Worm (Caenorhabditis elegans) whole organism, L4 larva: ENCODE results near the gene Y39B6A.30.
A peak's percentile ranks its signal among the peaks of the same experiment; 100 is the strongest.

Experiments used
- F10B5.3 ChIP-seq: sonication (generic microtip); optimal IDR thresholded peaks from 2 replicates; lab custom pipeline; 2016; ENCODE audit warnings: mild to moderate bottlenecking, missing genetic modification characterization, missing compliant biosample characterization
- F37D6.2 ChIP-seq: sonication (generic microtip); optimal IDR thresholded peaks from 2 replicates; lab custom pipeline; 2016; ENCODE audit warnings: mild to moderate bottlenecking, missing genetic modification characterization, missing compliant biosample characterization
- F49E8.2 ChIP-seq: sonication (generic microtip); optimal IDR thresholded peaks from 2 replicates; lab custom pipeline; 2016; ENCODE audit warnings: missing compliant biosample characterization, mild to moderate bottlenecking, missing genetic modification characterization, borderline replicate concordance
- Y105C5A.15 ChIP-seq: fragments of 200-800 bp; sonication (Bioruptor generic); IDR thresholded peaks from 2 replicates; pipeline ENCODE4 v1.3.6; 2022; ENCODE audit warnings: missing genetic modification characterization, missing compliant biosample characterization
- Y5F2A.4 ChIP-seq: fragments of 200-800 bp; sonication (Bioruptor generic); optimal IDR thresholded peaks from 2 replicates; lab custom pipeline; 2018; ENCODE audit warnings: mild to moderate bottlenecking, missing genetic modification characterization, missing compliant biosample characterization
- ZK337.2 ChIP-seq: fragments of 200-800 bp; sonication (Bioruptor generic); IDR thresholded peaks from 2 replicates; pipeline ENCODE4 v1.3.6; 2022; ENCODE audit warnings: missing genetic modification reagents, missing genetic modification characterization, missing compliant biosample characterization
- aha-1 ChIP-seq: fragments of 150-350 bp; peaks from one replicate; lab custom pipeline; 2014; ENCODE audit warnings: missing biosample characterization, missing genetic modification characterization
- ama-1 ChIP-seq: fragments of 150-350 bp; optimal IDR thresholded peaks from 2 replicates; lab custom pipeline; 2014; ENCODE audit warnings: inconsistent platforms, mixed read lengths
- attf-4 ChIP-seq: sonication (generic microtip); optimal IDR thresholded peaks from 3 replicates; lab custom pipeline; 2017; ENCODE audit warnings: missing biosample characterization, missing genetic modification characterization
- ceh-28 ChIP-seq: fragments of 150-350 bp; optimal IDR thresholded peaks from 2 replicates; lab custom pipeline; 2014; ENCODE audit warnings: missing biosample characterization, missing genetic modification reagents, missing genetic modification characterization
- ceh-82 ChIP-seq: sonication (generic microtip); optimal IDR thresholded peaks from 2 replicates; lab custom pipeline; 2017; ENCODE audit warnings: missing biosample characterization, missing genetic modification characterization
- cey-2 ChIP-seq: sonication (generic microtip); optimal IDR thresholded peaks from 3 replicates; lab custom pipeline; 2017; ENCODE audit warnings: missing genetic modification characterization, mild to moderate bottlenecking, missing compliant biosample characterization, antibody characterized with exemption, borderline replicate concordance; ENCODE audit not compliant: insufficient read depth
- daf-12 ChIP-seq: fragments of 150-350 bp; optimal IDR thresholded peaks from 2 replicates; lab custom pipeline; 2014; ENCODE audit warnings: missing biosample characterization, missing genetic modification reagents, missing genetic modification characterization
- daf-16 ChIP-seq, 3 experiments: sonication (generic microtip); optimal IDR thresholded peaks; 2 replicates each; lab custom pipeline; 2016 to 2017; ENCODE audit warnings: missing genetic modification characterization in 3 of 3, missing genetic modification reagents in 3 of 3, mild to moderate bottlenecking in 2 of 3, missing compliant biosample characterization in 2 of 3, missing biosample characterization in 1 of 3, moderate library complexity in 1 of 3
- dmd-6 ChIP-seq: fragments of 200-800 bp; sonication (Bioruptor generic); IDR thresholded peaks from 2 replicates; pipeline ENCODE4 v1.3.6; 2022; ENCODE audit warnings: missing genetic modification reagents, missing genetic modification characterization, missing compliant biosample characterization
- dmd-8 ChIP-seq: fragments of 200-800 bp; sonication (Bioruptor generic); IDR thresholded peaks from 2 replicates; pipeline ENCODE4 v1.3.6; 2022; ENCODE audit warnings: missing genetic modification characterization, missing compliant biosample characterization
- dve-1 ChIP-seq: sonication (generic microtip); optimal IDR thresholded peaks from 2 replicates; lab custom pipeline; 2017; ENCODE audit warnings: antibody characterized with exemption, mild to moderate bottlenecking, missing genetic modification characterization, missing compliant biosample characterization; ENCODE audit not compliant: insufficient read depth
- gei-8 ChIP-seq: fragments of 200-800 bp; sonication (Bioruptor generic); optimal IDR thresholded peaks from 2 replicates; lab custom pipeline; 2018; ENCODE audit warnings: mild to moderate bottlenecking, missing genetic modification characterization, missing compliant biosample characterization
- hif-1 ChIP-seq, 2 experiments: sonication (generic microtip); optimal IDR thresholded peaks; 2 replicates each; lab custom pipeline; 2016 to 2017; ENCODE audit warnings: missing compliant biosample characterization in 2 of 2, missing genetic modification characterization in 2 of 2, missing genetic modification reagents in 2 of 2, missing genotype in 2 of 2, mild to moderate bottlenecking in 1 of 2
- hlh-11 ChIP-seq: fragments of 200-800 bp; sonication (Bioruptor generic); optimal IDR thresholded peaks from 2 replicates; lab custom pipeline; 2018; ENCODE audit warnings: mild to moderate bottlenecking, missing genetic modification characterization, missing compliant biosample characterization
- hlh-30 ChIP-seq: sonication (generic microtip); optimal IDR thresholded peaks from 2 replicates; lab custom pipeline; 2017; ENCODE audit warnings: antibody characterized with exemption, mild to moderate bottlenecking, missing genetic modification characterization, missing compliant biosample characterization; ENCODE audit not compliant: insufficient read depth
- hmg-1.1 ChIP-seq: fragments of 200-800 bp; sonication (Bioruptor generic); IDR thresholded peaks from 2 replicates; pipeline ENCODE4 v1.3.6; 2022; ENCODE audit warnings: missing genetic modification reagents, missing genetic modification characterization, missing compliant biosample characterization
- jun-1 ChIP-seq: fragments of 150-350 bp; optimal IDR thresholded peaks from 2 replicates; lab custom pipeline; 2014; ENCODE audit warnings: missing biosample characterization, missing genetic modification reagents, missing genetic modification characterization
- lim-7 ChIP-seq: fragments of 200-800 bp; sonication (Bioruptor generic); IDR thresholded peaks from 2 replicates; pipeline ENCODE4 v1.3.6; 2022; ENCODE audit warnings: missing genetic modification characterization, missing compliant biosample characterization
- lin-1 ChIP-seq: fragments of 200-800 bp; sonication (Bioruptor generic); IDR thresholded peaks from 2 replicates; pipeline ENCODE4 v1.3.6; 2022; ENCODE audit warnings: missing genetic modification reagents, missing genetic modification characterization, missing compliant biosample characterization
- lsy-2 ChIP-seq, 2 experiments: fragments of 150-350 bp in 1 of 2; sonication (generic microtip) in 1 of 2; optimal IDR thresholded peaks; 2 replicates each; lab custom pipeline; 2014 to 2017; ENCODE audit warnings: missing biosample characterization in 2 of 2, missing genetic modification characterization in 2 of 2
- madf-9 ChIP-seq: fragments of 200-800 bp; sonication (Bioruptor generic); conservative IDR thresholded peaks from 2 replicates; pipeline ENCODE4 v1.3.6; 2022; ENCODE audit warnings: missing genetic modification reagents, missing genetic modification characterization, missing compliant biosample characterization
- mdl-1 ChIP-seq, 2 experiments: fragments of 150-350 bp in 1 of 2; sonication (generic microtip) in 1 of 2; optimal IDR thresholded peaks; 2 replicates each; lab custom pipeline; 2014 to 2017; ENCODE audit warnings: missing biosample characterization in 2 of 2, missing genetic modification characterization in 2 of 2
- mdt-29 ChIP-seq: fragments of 200-800 bp; sonication (Bioruptor generic); IDR thresholded peaks from 2 replicates; pipeline ENCODE4 v1.3.6; 2022; ENCODE audit warnings: missing genetic modification reagents, missing genetic modification characterization, missing compliant biosample characterization
- mep-1 ChIP-seq: fragments of 150-350 bp; sonication (generic microtip); optimal IDR thresholded peaks from 3 replicates; lab custom pipeline; 2014; ENCODE audit warnings: missing biosample characterization, missing genetic modification characterization
- mxl-3 ChIP-seq: fragments of 200-800 bp; sonication (Bioruptor generic); optimal IDR thresholded peaks from 2 replicates; lab custom pipeline; 2018; ENCODE audit warnings: mild to moderate bottlenecking, missing genetic modification characterization, missing compliant biosample characterization
- nhr-10 ChIP-seq: fragments of 150-350 bp; optimal IDR thresholded peaks from 2 replicates; lab custom pipeline; 2014; ENCODE audit warnings: missing biosample characterization, missing genetic modification characterization
- nhr-102 ChIP-seq: sonication (generic microtip); optimal IDR thresholded peaks from 2 replicates; lab custom pipeline; 2016; ENCODE audit warnings: mild to moderate bottlenecking, missing genetic modification characterization, moderate library complexity, missing compliant biosample characterization
- nhr-11 ChIP-seq: fragments of 150-350 bp; optimal IDR thresholded peaks from 2 replicates; lab custom pipeline; 2014; ENCODE audit warnings: missing biosample characterization, missing genetic modification characterization
- nhr-25 ChIP-seq: sonication (generic microtip); optimal IDR thresholded peaks from 2 replicates; lab custom pipeline; 2017; ENCODE audit warnings: missing genetic modification characterization, mild to moderate bottlenecking, missing compliant biosample characterization, antibody characterized with exemption, moderate library complexity, borderline replicate concordance; ENCODE audit not compliant: insufficient read depth
- nhr-28 ChIP-seq: fragments of 150-350 bp; optimal IDR thresholded peaks from 2 replicates; lab custom pipeline; 2014; ENCODE audit warnings: missing biosample characterization, missing genetic modification characterization
- nhr-48 ChIP-seq: sonication (generic microtip); optimal IDR thresholded peaks from 2 replicates; lab custom pipeline; 2016; ENCODE audit warnings: mild to moderate bottlenecking, missing genetic modification characterization, missing compliant biosample characterization
- nhr-76 ChIP-seq: fragments of 150-350 bp; optimal IDR thresholded peaks from 2 replicates; lab custom pipeline; 2014; ENCODE audit warnings: missing biosample characterization, missing genetic modification characterization
- nhr-77 ChIP-seq: fragments of 150-350 bp; optimal IDR thresholded peaks from 2 replicates; lab custom pipeline; 2014; ENCODE audit warnings: missing biosample characterization, missing genetic modification characterization
- pqm-1 ChIP-seq: sonication (generic microtip); optimal IDR thresholded peaks from 2 replicates; lab custom pipeline; 2017; ENCODE audit warnings: missing biosample characterization, missing genetic modification characterization
- saeg-2 ChIP-seq: fragments of 200-800 bp; sonication (Bioruptor generic); IDR thresholded peaks from 2 replicates; pipeline ENCODE4 v1.3.6; 2022; ENCODE audit warnings: missing genetic modification reagents, missing genetic modification characterization, missing compliant biosample characterization
- sdz-12 ChIP-seq: fragments of 200-800 bp; sonication (Bioruptor generic); optimal IDR thresholded peaks from 2 replicates; lab custom pipeline; 2018; ENCODE audit warnings: mild to moderate bottlenecking, missing genetic modification characterization, missing compliant biosample characterization
- snpc-1.2 ChIP-seq: fragments of 200-800 bp; sonication (Bioruptor generic); IDR thresholded peaks from 2 replicates; pipeline ENCODE4 v1.3.6; 2022; ENCODE audit warnings: missing genetic modification reagents, missing genetic modification characterization, missing compliant biosample characterization
- snpc-4 ChIP-seq: fragments of 150-350 bp; optimal IDR thresholded peaks from 2 replicates; lab custom pipeline; 2014; ENCODE audit warnings: missing biosample characterization, missing genetic modification characterization
- spr-1 ChIP-seq: sonication (generic microtip); optimal IDR thresholded peaks from 2 replicates; lab custom pipeline; 2016; ENCODE audit warnings: mild to moderate bottlenecking, missing genetic modification characterization, missing compliant biosample characterization
- vab-7 ChIP-seq: fragments of 200-800 bp; sonication (Bioruptor generic); IDR thresholded peaks from 2 replicates; pipeline ENCODE4 v1.3.6; 2022; ENCODE audit warnings: missing genetic modification reagents, missing genetic modification characterization, missing compliant biosample characterization
- zip-11 ChIP-seq: fragments of 200-800 bp; sonication (Bioruptor generic); IDR thresholded peaks from 2 replicates; pipeline ENCODE4 v1.3.6; 2022; ENCODE audit warnings: missing genetic modification characterization, missing compliant biosample characterization
- zip-2 ChIP-seq: fragments of 150-350 bp; optimal IDR thresholded peaks from 2 replicates; lab custom pipeline; 2014; ENCODE audit warnings: missing biosample characterization, missing genetic modification characterization
- ztf-11 ChIP-seq: fragments of 150-350 bp; optimal IDR thresholded peaks from 2 replicates; lab custom pipeline; 2014; ENCODE audit warnings: missing biosample characterization, missing genetic modification characterization

Y39B6A.30 gene

ce11 chrV:19051425-19051824, 37.1 kb downstream of the Y39B6A.30 start (continued):
- TF ChIP-seq hlh-11 (tag; lab: Kevin White, UChicago) (peak; percentile 58), vab-7 (no peak), F37D6.2 (tag; lab: Kevin White, UChicago) (no peak), Y105C5A.15 (no peak), spr-1 (no peak), daf-12 (tag; lab: Kevin White, UChicago) (no peak), ceh-82 (no peak), F10B5.3 (tag; lab: Kevin White, UChicago) (no peak), mep-1 (tag; lab: Kevin White, UChicago) (peak; percentile 50), zip-2 (no peak), cey-2 (tag; lab: Kevin White, UChicago) (no peak), snpc-1.2 (GFP tag; lab: Robert Waterston, UW) (no peak), daf-16 (GFP tag; optimal IDR thresholded peaks at IDR 0.05; lab: Kevin White, UChicago) (no peak), daf-16 (tag; optimal IDR thresholded peaks at IDR 0.05; lab: Kevin White, UChicago) (peak; percentile 67), ztf-11 (no peak), gei-8 (GFP tag; lab: Kevin White, UChicago) (no peak), ZK337.2 (GFP tag; lab: Robert Waterston, UW) (no peak), F49E8.2 (tag; lab: Kevin White, UChicago) (no peak), zip-11 (GFP tag; lab: Robert Waterston, UW) (no peak), hmg-1.1 (GFP tag; lab: Robert Waterston, UW) (no peak), attf-4 (no peak), mxl-3 (no peak), hlh-30 (tag; lab: Kevin White, UChicago) (no peak), hif-1 (tag; optimal IDR thresholded peaks at IDR 0.05; lab: Kevin White, UChicago) (no peak), nhr-25 (no peak), nhr-10 (no peak), saeg-2 (GFP tag; lab: Robert Waterston, UW) (no peak), dmd-6 (GFP tag; lab: Robert Waterston, UW) (peak; percentile 67), nhr-76 (tag; lab: Kevin White, UChicago) (no peak), ama-1 (lab: Kevin White, UChicago) (no peak)
- TF ChIP-seq, all 104 proteins: peak for 13

ce11 chrV:19053281-19053680, 38.9 kb downstream of the Y39B6A.30 start:
- TF ChIP-seq mep-1 (tag; lab: Kevin White, UChicago) (peak; percentile 34), daf-16 (GFP tag; optimal IDR thresholded peaks at IDR 0.05; lab: Kevin White, UChicago) (no peak), daf-16 (tag; optimal IDR thresholded peaks at IDR 0.05; lab: Kevin White, UChicago) (peak; percentile 93), hlh-11 (tag; lab: Kevin White, UChicago) (peak; percentile 77), dve-1 (tag; lab: Kevin White, UChicago) (peak; percentile 82), mdl-1 (tag; optimal IDR thresholded peaks at IDR 0.05; lab: Kevin White, UChicago) (no peak), dmd-6 (GFP tag; lab: Robert Waterston, UW) (peak; percentile 73), pqm-1 (tag; lab: Kevin White, UChicago) (peak; percentile 27), aha-1 (tag; lab: Kevin White, UChicago) (peak; percentile 6), cey-2 (tag; lab: Kevin White, UChicago) (no peak), sdz-12 (GFP tag; lab: Kevin White, UChicago) (no peak), dmd-8 (GFP tag; lab: Robert Waterston, UW) (no peak), mdt-29 (GFP tag; lab: Robert Waterston, UW) (peak; percentile 77), madf-9 (GFP tag; lab: Robert Waterston, UW) (no peak), nhr-77 (peak; percentile 80), nhr-48 (tag; lab: Kevin White, UChicago) (peak; percentile 24), gei-8 (GFP tag; lab: Kevin White, UChicago) (no peak), Y5F2A.4 (GFP tag; lab: Kevin White, UChicago) (no peak), lim-7 (GFP tag; lab: Robert Waterston, UW) (no peak), nhr-10 (peak; percentile 7), jun-1 (tag; lab: Kevin White, UChicago) (peak; percentile 1), nhr-28 (peak; percentile 79), nhr-102 (tag; lab: Kevin White, UChicago) (peak; percentile 34), snpc-4 (tag; lab: Kevin White, UChicago) (no peak), lsy-2 (tag; optimal IDR thresholded peaks at IDR 0.05; lab: Kevin White, UChicago) (peak in 1 of 2 experiments; percentile 2), ceh-28 (no peak), nhr-76 (tag; lab: Kevin White, UChicago) (no peak), lin-1 (GFP tag; lab: Robert Waterston, UW) (0 out of 2 replicates have a peak, but pooled peaks have one; percentile 22), F49E8.2 (tag; lab: Kevin White, UChicago) (no peak), nhr-11 (tag; lab: Kevin White, UChicago) (no peak)
